Fruit fly (Drosophila melanogaster): ENCODE results near the gene CG17568.

The CG17568 gene

dm6 chr2L:19141435-19142126 is 39.9 kb downstream of the CG17568 start (continued):
- TF ChIP-seq Dp (GFP tag; optimal IDR thresholded peaks at IDR 0.05) (no peak), emc (GFP tag; optimal IDR thresholded peaks at IDR 0.05) (peak; percentile 42), klu (GFP tag; IDR thresholded peaks at IDR 0.05) (peak; percentile 23; the same call in 1 of the 2 replicates), tll (GFP tag; optimal IDR thresholded peaks at IDR 0.05) (no peak), Deaf1 (tag; optimal IDR thresholded peaks at IDR 0.05) (peak; percentile 19), pnt (GFP tag; optimal IDR thresholded peaks at IDR 0.05) (peak; percentile 63), cg (GFP tag; optimal IDR thresholded peaks at IDR 0.05) (no peak), maf-S (GFP tag; optimal IDR thresholded peaks at IDR 0.05) (peak; percentile 56), Gsc (GFP tag; IDR thresholded peaks at IDR 0.05) (no peak), grau (tag; optimal IDR thresholded peaks at IDR 0.05) (peak; percentile 85), CG8359 (GFP tag; optimal IDR thresholded peaks at IDR 0.05; ENCODE audit: borderline replicate concordance) (peak; percentile 52), CG4617 (GFP tag; optimal IDR thresholded peaks at IDR 0.05; ENCODE audit: borderline replicate concordance) (no peak), kni (GFP tag; optimal IDR thresholded peaks at IDR 0.05) (no peak), ac (GFP tag; optimal IDR thresholded peaks at IDR 0.05) (no peak), gce (GFP tag; IDR thresholded peaks at IDR 0.05) (no peak), CG3281 (GFP tag; optimal IDR thresholded peaks at IDR 0.05) (peak; percentile 88), CG33213 (GFP tag; optimal IDR thresholded peaks at IDR 0.05) (peak; percentile 53), BEAF-32 (GFP tag; optimal IDR thresholded peaks at IDR 0.05) (no peak), bigmax (GFP tag; optimal IDR thresholded peaks at IDR 0.05) (no peak), Myb (GFP tag; optimal IDR thresholded peaks at IDR 0.05) (peak; percentile 19), ems (GFP tag; optimal IDR thresholded peaks at IDR 0.05) (peak; percentile 64), chm (GFP tag; IDR thresholded peaks at IDR 0.05) (no peak), MESR4 (GFP tag; optimal IDR thresholded peaks at IDR 0.05) (no peak), CG17568 (GFP tag; optimal IDR thresholded peaks at IDR 0.05) (peak; percentile 43), Sox102F (GFP tag; optimal IDR thresholded peaks at IDR 0.05) (peak; percentile 58), schlank (tag; optimal IDR thresholded peaks at IDR 0.05) (peak; percentile 37), onecut (GFP tag; IDR thresholded peaks at IDR 0.05) (no peak; the same call in 1 of the 2 replicates), twi (tag; optimal IDR thresholded peaks at IDR 0.05) (peak; percentile 59), bcd (GFP tag; optimal IDR thresholded peaks at IDR 0.05) (peak; percentile 79), org-1 (GFP tag; optimal IDR thresholded peaks at IDR 0.05) (peak; percentile 71), Abd-B (GFP tag; optimal IDR thresholded peaks at IDR 0.05) (peak; percentile 25), CG4707 (GFP tag; optimal IDR thresholded peaks at IDR 0.05) (peak; percentile 18), Asciz (GFP tag; optimal IDR thresholded peaks at IDR 0.05) (peak; percentile 65), CG1233 (GFP tag; optimal IDR thresholded peaks at IDR 0.05) (peak; percentile 64), scrt (GFP tag; optimal IDR thresholded peaks at IDR 0.05) (peak; percentile 51), ewg (GFP tag; optimal IDR thresholded peaks at IDR 0.05) (peak; percentile 51), inv (GFP tag; IDR thresholded peaks at IDR 0.05; ENCODE audit: partially characterized antibody) (no peak), CG13123 (GFP tag; optimal IDR thresholded peaks at IDR 0.05) (peak; percentile 17)

dm6 chr2L:19140984-19141262 is 40.6 kb downstream of the CG17568 start:
- TF ChIP-seq CG5245 (GFP tag; optimal IDR thresholded peaks at IDR 0.05) (peak; percentile 37), Mrtf (GFP tag; IDR thresholded peaks at IDR 0.05) (0 out of 3 replicates have a peak, but pooled peaks have one; percentile 49), CG4707 (GFP tag; optimal IDR thresholded peaks at IDR 0.05) (no peak), dpn (GFP tag; optimal IDR thresholded peaks at IDR 0.05) (peak in 1 of 2 experiments; percentile 0), lab (GFP tag; optimal IDR thresholded peaks at IDR 0.05) (peak; percentile 59), Drgx (GFP tag; IDR thresholded peaks at IDR 0.05) (peak; percentile 30; the same call in 1 of the 2 replicates), esg (GFP tag; conservative IDR thresholded peaks at IDR 0.05) (peak; percentile 27; the same call in 1 of the 2 replicates), Ptx1 (GFP tag; IDR thresholded peaks at IDR 0.05) (peak; percentile 49; the same call in 1 of the 2 replicates), sob (GFP tag; IDR thresholded peaks at IDR 0.05) (no peak), CG17186 (GFP tag; optimal IDR thresholded peaks at IDR 0.05) (no peak), CG16779 (GFP tag; IDR thresholded peaks at IDR 0.05) (0 out of 2 replicates have a peak, but pooled peaks have one; percentile 4), Med (GFP tag) (peak; percentile 91), Six4 (GFP tag; optimal IDR thresholded peaks at IDR 0.05) (no peak), Hr3 (GFP tag; optimal IDR thresholded peaks at IDR 0.05) (peak; percentile 2), pnt (GFP tag; optimal IDR thresholded peaks at IDR 0.05) (no peak)
